Fruit fly (Drosophila melanogaster): ENCODE measurements around the gene Tmhs.

Tmhs gene

DNA sequence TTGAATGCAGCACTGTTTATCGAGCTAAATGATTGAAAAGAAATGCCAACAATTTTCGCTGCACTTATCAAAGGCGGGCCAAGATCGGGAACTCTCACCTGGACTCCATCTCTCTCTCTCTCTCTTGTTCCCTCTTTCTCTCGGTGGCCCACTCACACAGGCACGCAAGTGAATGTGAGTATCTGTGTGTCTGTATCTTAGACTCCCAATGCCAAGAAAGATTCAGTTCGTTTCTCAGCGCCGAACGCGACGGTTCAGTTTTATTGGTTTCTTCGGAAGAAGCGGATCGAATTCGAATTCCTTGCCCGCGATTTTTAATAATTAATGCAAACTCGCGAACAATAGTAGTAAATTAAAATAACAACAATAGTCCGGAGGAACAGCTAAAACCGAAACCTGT, at the start of gene Tmhs:
Gene Tmhs, plus strand, starts transcription at position 222 of the 400 bp plus-strand sequence.
- no peak for TF ChIP-seq Sin3A (optimal IDR thresholded peaks at IDR 0.05)
- no peak for TF ChIP-seq insv (optimal IDR thresholded peaks at IDR 0.05)

DNA sequence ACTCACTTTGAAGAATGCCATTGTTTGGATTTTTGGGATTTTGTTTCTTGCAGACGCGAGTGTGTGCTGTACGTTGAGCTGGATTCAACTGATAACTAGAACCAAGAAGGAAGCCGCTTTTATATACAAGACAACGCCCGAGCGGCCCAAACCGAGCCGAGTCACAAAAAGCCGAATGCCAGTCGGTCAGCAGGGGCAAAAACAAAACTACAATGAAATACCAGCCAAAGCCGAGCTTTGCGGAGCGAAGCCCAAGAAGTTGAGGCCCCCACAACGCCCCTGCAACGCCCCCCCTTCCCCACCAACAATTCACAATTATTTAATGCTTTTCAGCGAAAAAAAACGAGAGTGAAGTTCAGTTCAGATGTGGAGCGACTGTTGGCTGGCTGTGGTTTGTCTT, 43.5 kb upstream of the Tmhs start, which contains the start of gene Cpr62Bc:
Gene Cpr62Bc, minus strand, starts transcription at position 101 of the 400 bp plus-strand sequence.
- TF ChIP-seq Myc (optimal IDR thresholded peaks at IDR 0.05) = no peak
- no peak for TF ChIP-seq h (optimal IDR thresholded peaks at IDR 0.05)
- no peak for TF ChIP-seq Sin3A (optimal IDR thresholded peaks at IDR 0.05)
- no peak for TF ChIP-seq psq (optimal IDR thresholded peaks at IDR 0.05)
- no peak for TF ChIP-seq ttk (optimal IDR thresholded peaks at IDR 0.05)
- TF ChIP-seq insv (optimal IDR thresholded peaks at IDR 0.05) = no peak

DNA sequence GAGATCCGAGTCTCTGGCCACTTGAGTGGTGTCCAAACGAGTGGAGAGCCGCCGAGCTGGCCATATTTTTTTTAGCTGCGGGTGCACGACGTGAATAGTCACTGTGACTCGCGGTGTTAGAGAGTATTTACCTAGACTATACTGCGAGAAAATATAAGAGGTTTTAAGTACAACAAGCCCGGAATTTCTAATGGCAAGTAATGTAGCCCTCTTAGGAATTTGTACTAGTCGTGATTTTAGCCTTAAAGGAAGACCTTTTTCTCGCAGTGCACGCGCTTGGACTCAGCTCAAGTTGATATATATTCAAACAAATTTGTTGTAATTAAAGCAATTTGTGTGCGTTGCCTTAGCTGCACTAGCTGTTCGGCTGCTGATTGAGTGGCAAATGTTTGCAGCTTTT, 40.9 kb upstream of the Tmhs start:
- TF ChIP-seq psq (optimal IDR thresholded peaks at IDR 0.05) (no peak), Sin3A (optimal IDR thresholded peaks at IDR 0.05) (no peak), Myc (optimal IDR thresholded peaks at IDR 0.05) (no peak), insv (optimal IDR thresholded peaks at IDR 0.05) (no peak), h (optimal IDR thresholded peaks at IDR 0.05) (no peak), ttk (optimal IDR thresholded peaks at IDR 0.05) (no peak)

DNA sequence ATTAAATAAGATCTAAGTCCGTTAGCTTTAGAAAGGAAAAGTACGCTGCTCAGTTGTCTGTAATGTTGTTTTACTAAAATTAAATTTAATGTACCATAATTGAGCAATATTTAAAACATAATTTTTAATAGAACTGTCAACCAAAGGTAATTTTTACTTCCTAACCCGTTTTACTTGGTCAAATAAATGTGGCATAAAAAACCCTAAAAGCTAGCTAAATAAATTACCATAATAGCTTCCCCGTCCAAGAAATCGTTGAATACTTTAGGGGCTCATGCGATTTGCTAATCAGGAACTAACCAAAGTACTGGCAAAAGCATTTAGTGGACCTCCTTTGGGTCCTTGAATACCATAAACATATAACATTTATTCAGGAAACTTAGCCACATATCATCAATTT, 35.0 kb upstream of the Tmhs start:
- no peak for TF ChIP-seq Myc (optimal IDR thresholded peaks at IDR 0.05)
- no peak for TF ChIP-seq ttk (optimal IDR thresholded peaks at IDR 0.05)
- TF ChIP-seq psq (optimal IDR thresholded peaks at IDR 0.05) = no peak
- TF ChIP-seq h (optimal IDR thresholded peaks at IDR 0.05) = no peak
- no peak for TF ChIP-seq insv (optimal IDR thresholded peaks at IDR 0.05)
- no peak for TF ChIP-seq Sin3A (optimal IDR thresholded peaks at IDR 0.05)

DNA sequence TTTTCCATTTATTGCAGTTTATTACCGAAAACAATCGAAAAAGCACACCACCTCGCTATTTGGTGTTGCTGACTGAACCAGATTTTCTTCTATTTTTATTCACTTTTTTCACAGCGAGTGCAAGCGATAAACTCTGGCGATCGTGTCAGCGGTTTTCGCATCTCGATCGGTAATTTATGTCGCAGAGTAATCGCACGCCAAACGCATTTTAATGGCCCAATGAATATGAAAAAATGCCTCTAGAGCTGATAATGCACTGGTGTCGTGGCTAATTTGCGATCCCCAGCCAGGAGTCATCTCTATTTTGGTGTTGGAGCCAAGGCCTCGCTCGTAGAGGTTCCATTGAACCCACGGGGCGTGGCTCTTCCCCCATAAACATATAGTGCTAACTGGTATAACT, 32.2 kb upstream of the Tmhs start:
- TF ChIP-seq Sin3A (optimal IDR thresholded peaks at IDR 0.05) (no peak), insv (optimal IDR thresholded peaks at IDR 0.05) (no peak), Myc (optimal IDR thresholded peaks at IDR 0.05) (no peak), h (optimal IDR thresholded peaks at IDR 0.05) (no peak), psq (optimal IDR thresholded peaks at IDR 0.05) (no peak), ttk (optimal IDR thresholded peaks at IDR 0.05) (no peak)

DNA sequence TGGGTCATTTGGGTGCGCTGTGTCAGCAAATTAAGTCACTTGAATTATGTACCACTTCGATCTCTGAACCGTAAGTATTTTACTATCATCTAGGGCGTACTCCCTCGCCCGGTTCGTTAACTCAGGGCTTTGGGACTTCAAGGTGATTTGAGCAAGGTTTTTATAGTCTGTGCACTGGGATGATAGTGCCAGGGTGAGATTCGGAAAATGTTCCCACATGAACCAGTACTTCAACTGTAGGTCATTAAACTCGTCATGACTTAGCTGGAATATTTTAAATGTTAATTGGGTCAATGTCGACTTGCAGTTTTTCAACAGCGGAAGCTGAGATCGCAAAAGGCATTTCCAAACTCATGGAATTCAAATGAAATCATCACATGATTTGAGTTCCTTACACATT, 30.0 kb upstream of the Tmhs start, which contains the start of gene CNMa:
Gene CNMa, minus strand, starts transcription at position 101 of the 400 bp plus-strand sequence.
- TF ChIP-seq Myc (optimal IDR thresholded peaks at IDR 0.05) = no peak
- no peak for TF ChIP-seq Sin3A (optimal IDR thresholded peaks at IDR 0.05)
- TF ChIP-seq psq (optimal IDR thresholded peaks at IDR 0.05) = no peak
- TF ChIP-seq h (optimal IDR thresholded peaks at IDR 0.05) = no peak
- no peak for TF ChIP-seq insv (optimal IDR thresholded peaks at IDR 0.05)
- no peak for TF ChIP-seq ttk (optimal IDR thresholded peaks at IDR 0.05)

DNA sequence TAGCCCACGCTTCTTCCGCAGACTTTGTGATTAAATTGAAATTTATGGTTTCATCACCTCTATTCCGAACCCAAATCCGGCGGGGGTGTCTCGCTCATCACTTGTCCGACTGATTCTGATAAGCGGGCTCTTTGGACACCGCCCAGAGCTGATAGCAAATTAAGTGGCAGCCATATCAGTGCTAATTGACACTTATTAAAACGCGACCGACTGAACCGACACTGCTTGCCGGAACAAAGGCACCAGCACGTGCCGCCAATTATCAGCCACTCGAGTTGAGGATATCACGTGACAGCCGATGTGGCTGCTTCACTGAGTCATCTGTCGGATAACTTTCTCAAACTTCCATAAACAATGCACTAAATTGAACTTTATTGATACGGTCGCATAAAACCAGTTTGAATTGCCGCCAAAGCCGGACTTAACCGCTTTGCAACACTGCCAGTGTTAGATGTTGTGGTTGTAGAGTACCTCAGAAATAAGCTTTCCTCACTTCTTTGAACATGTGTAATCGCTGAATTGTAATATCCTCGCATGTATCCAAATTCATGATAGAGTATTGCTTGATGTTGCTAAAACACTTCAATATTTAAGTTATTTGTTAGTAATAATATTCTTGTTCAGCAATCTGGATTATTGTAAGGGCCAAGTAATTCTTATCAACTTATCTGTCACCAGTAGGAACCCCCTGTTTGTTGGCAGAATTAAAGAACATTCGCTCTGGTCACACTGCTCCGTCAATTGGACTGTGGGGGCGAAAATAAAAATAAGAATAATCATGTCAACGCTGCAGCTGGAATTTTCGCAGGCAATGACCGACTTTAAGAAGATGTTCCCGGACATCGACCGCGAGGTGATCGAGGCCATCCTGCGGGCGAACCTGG, 28.7 kb upstream of the Tmhs start, which contains the start of gene CG12024:
Gene CG12024, plus strand, starts transcription at position 699 of the 884 bp plus-strand sequence.
- TF ChIP-seq psq (optimal IDR thresholded peaks at IDR 0.05) = no peak
- TF ChIP-seq ttk (optimal IDR thresholded peaks at IDR 0.05) = no peak
- no peak for TF ChIP-seq Myc (optimal IDR thresholded peaks at IDR 0.05)
- TF ChIP-seq h (optimal IDR thresholded peaks at IDR 0.05) = no peak
- TF ChIP-seq Sin3A (optimal IDR thresholded peaks at IDR 0.05) = no peak
- TF ChIP-seq insv (optimal IDR thresholded peaks at IDR 0.05) = no peak

DNA sequence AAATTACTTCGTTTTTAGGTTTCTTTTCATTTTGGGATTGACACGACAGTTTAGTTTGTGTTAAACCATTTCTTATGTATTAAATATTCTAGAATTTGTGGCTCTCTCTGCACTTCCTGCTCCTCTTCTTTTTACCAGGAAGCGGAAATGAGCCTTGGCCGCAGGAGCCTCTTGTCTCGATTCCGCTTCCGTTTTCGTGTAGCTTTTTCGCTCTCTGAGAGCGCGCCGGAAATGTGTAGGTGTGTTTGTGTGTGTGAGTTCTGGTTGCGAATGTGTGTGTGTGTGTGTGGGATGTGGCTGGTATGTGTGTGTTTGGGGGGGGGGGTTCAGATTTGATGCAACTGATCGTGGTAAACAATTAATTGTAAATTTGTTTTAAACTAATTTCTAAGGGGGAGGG, 25.9 kb upstream of the Tmhs start:
- TF ChIP-seq Sin3A (optimal IDR thresholded peaks at IDR 0.05) = no peak
- no peak for TF ChIP-seq psq (optimal IDR thresholded peaks at IDR 0.05)
- no peak for TF ChIP-seq insv (optimal IDR thresholded peaks at IDR 0.05)
- TF ChIP-seq Myc (optimal IDR thresholded peaks at IDR 0.05) = no peak
- TF ChIP-seq h (optimal IDR thresholded peaks at IDR 0.05) = no peak
- no peak for TF ChIP-seq ttk (optimal IDR thresholded peaks at IDR 0.05)

DNA sequence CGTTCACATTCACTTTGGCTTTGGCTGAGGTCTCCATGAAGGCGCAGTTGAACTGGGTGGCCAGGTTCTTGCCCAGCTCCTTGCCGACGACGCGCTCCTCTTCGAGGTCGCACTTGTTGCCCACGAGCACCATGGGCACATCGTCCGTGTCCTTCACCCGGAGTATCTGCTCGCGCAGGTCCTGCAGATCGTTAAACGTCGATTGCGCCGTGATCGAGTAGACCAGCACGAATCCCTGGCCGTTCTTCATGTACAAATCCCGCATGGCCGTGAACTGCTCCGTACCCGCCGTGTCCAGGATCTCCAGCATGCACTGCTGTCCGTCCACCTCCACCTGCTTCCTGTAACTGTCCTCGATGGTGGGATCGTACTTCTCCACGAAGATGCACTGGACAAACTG, 24.7 kb upstream of the Tmhs start:
- TF ChIP-seq h (optimal IDR thresholded peaks at IDR 0.05) = no peak
- TF ChIP-seq Myc (optimal IDR thresholded peaks at IDR 0.05) = no peak
- TF ChIP-seq psq (optimal IDR thresholded peaks at IDR 0.05) = no peak
- TF ChIP-seq ttk (optimal IDR thresholded peaks at IDR 0.05) = peak; percentile 17
- TF ChIP-seq insv (optimal IDR thresholded peaks at IDR 0.05) = no peak

DNA sequence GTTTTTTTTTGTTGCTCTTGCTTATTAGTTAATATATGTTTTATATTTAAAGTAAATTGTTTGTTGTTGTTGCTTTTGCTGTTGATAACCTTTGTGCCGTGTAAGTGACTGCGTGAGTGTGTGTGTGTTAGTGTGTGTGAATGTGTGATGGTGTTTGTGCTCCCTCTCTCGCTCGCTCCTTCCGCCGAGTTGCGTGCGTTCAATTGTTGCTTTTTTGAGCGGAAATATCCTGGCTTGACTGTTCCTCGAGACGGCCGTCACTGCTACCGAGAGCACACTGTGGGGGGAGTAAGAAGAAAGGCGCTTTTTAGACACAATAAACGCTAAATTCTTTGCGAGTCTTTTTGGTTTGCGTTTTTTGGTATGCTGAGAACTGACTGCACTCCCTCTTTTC, 24.1 kb upstream of the Tmhs start:
- no peak for TF ChIP-seq Sin3A (optimal IDR thresholded peaks at IDR 0.05)
- no peak for TF ChIP-seq insv (optimal IDR thresholded peaks at IDR 0.05)
- TF ChIP-seq h (optimal IDR thresholded peaks at IDR 0.05) = no peak
- TF ChIP-seq ttk (optimal IDR thresholded peaks at IDR 0.05) = no peak
- no peak for TF ChIP-seq Myc (optimal IDR thresholded peaks at IDR 0.05)
- TF ChIP-seq psq (optimal IDR thresholded peaks at IDR 0.05) = no peak

DNA sequence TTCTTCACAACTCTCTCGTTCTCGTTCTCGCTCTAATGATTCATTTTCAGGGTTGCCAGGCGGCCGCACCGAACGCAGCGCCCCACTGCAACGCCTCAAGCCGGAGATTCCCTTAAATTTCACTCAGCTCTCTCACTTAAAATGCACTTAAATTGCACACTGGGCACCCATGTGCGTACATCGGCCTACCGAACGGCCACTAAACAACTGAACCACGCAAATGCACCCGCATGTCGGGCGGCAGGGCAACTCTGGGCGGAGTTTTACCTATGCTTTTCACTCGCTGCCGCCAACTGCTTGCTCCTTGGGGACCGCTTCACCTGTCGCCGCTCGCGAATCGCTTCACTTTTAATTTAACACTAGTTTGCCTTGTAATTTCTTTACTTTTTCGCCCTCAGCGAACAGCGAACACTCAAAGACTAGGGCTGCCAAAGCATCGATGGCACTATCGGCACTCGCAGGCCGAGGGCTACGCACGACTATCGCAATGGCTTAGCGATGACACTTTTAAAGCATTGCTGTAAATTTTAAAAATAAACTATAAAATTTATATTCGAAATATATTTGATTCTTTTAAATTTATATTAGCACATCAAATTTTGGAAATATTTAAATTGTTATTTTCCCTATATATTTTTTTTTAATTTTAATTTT, 23.5 kb upstream of the Tmhs start, which contains the start of gene Rap1:
Gene Rap1, minus strand, starts transcription at position 446 of the 654 bp plus-strand sequence.
- TF ChIP-seq Myc (optimal IDR thresholded peaks at IDR 0.05) = no peak

DNA sequence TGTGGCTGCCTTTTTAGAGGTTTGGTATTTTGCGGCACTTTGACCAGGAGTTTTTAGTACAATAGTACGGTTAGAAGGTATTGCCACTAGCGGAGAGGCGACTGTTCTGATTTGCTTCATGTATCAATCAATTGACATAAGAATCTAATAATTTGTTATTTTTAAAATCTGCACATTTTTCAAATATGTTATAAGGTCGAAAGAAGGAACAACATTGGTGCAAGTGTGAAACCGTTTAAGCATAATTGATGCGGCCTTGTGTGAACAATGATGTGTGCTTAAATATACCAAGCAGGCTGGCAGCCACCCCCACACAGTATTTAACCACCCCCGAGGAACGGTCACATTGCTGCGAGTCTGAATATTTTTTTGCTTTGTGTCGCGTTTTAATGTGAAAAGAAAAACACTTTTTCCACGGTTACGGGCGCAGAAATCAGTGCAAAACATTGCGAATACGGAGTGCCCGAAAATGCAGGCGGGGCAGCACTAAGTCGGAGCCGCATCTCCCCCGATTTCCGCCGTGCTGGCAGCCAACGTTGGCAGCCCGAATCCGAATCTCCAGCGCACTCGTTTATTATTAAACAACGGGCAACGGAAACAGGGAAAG, 20.2 kb upstream of the Tmhs start, which contains the start of the genes HBS1 and CG12025:
Gene HBS1, minus strand, starts transcription at position 120 of the 607 bp plus-strand sequence.
Gene CG12025, plus strand, starts transcription at position 310 of the 607 bp plus-strand sequence.
- TF ChIP-seq h (optimal IDR thresholded peaks at IDR 0.05) (no peak), Sin3A (optimal IDR thresholded peaks at IDR 0.05) (no peak)

Measured in Kc167 (cell line).